Worm (Caenorhabditis elegans) whole organism, late embryonic: ENCODE measurements around the gene W10G11.3.

Experiments used
- C38D4.7 ChIP-seq: fragments of 200-800 bp; sonication (Bioruptor generic); optimal IDR thresholded peaks from 2 replicates; lab custom pipeline; 2018; ENCODE audit warnings: mild to moderate bottlenecking, missing genetic modification characterization, moderate library complexity, missing compliant biosample characterization
- K09A11.1 ChIP-seq: sonication (generic microtip); optimal IDR thresholded peaks from 2 replicates; lab custom pipeline; 2017; ENCODE audit warnings: antibody characterized with exemption, mild to moderate bottlenecking, missing genetic modification characterization, missing compliant biosample characterization; ENCODE audit not compliant: insufficient read depth
- ahr-1 ChIP-seq: sonication (generic microtip); optimal IDR thresholded peaks from 2 replicates; lab custom pipeline; 2016; ENCODE audit warnings: missing genetic modification characterization, missing compliant biosample characterization
- ceh-19 ChIP-seq: fragments of 200-800 bp; sonication (Bioruptor generic); optimal IDR thresholded peaks from 2 replicates; lab custom pipeline; 2018; ENCODE audit warnings: mild to moderate bottlenecking, missing genetic modification characterization, missing compliant biosample characterization
- ceh-24 ChIP-seq: sonication (generic microtip); optimal IDR thresholded peaks from 2 replicates; lab custom pipeline; 2016; ENCODE audit warnings: mild to moderate bottlenecking, missing genetic modification characterization, missing compliant biosample characterization
- ceh-30 ChIP-seq: fragments of 150-350 bp; optimal IDR thresholded peaks from 2 replicates; lab custom pipeline; 2014; ENCODE audit warnings: missing biosample characterization, missing genetic modification characterization
- ceh-34 ChIP-seq: sonication (generic microtip); optimal IDR thresholded peaks from 2 replicates; lab custom pipeline; 2016; ENCODE audit warnings: mild to moderate bottlenecking, missing genetic modification characterization, missing compliant biosample characterization
- ceh-45 ChIP-seq: fragments of 200-800 bp; sonication (Bioruptor generic); IDR thresholded peaks from 2 replicates; pipeline ENCODE4 v1.3.6; 2022; ENCODE audit warnings: missing genetic modification reagents, missing genetic modification characterization, missing compliant biosample characterization
- ceh-48 ChIP-seq: sonication (generic microtip); optimal IDR thresholded peaks from 2 replicates; lab custom pipeline; 2016; ENCODE audit warnings: missing genetic modification characterization, inconsistent platforms, missing compliant biosample characterization
- dmd-4 ChIP-seq: sonication (generic microtip); optimal IDR thresholded peaks from 2 replicates; lab custom pipeline; 2016; ENCODE audit warnings: borderline replicate concordance, missing genetic modification characterization, missing compliant biosample characterization
- dve-1 ChIP-seq: sonication (generic microtip); optimal IDR thresholded peaks from 2 replicates; lab custom pipeline; 2017; ENCODE audit warnings: antibody characterized with exemption, mild to moderate bottlenecking, missing genetic modification characterization, missing compliant biosample characterization
- elt-2 ChIP-seq: sonication (generic microtip); optimal IDR thresholded peaks from 2 replicates; lab custom pipeline; 2016; ENCODE audit warnings: missing genetic modification reagents, missing genetic modification characterization, missing compliant biosample characterization
- eyg-1 ChIP-seq: sonication (generic microtip); optimal IDR thresholded peaks from 2 replicates; lab custom pipeline; 2016; ENCODE audit warnings: missing genotype, missing genetic modification characterization, missing compliant biosample characterization
- fkh-6 ChIP-seq: sonication (generic microtip); optimal IDR thresholded peaks from 2 replicates; lab custom pipeline; 2016; ENCODE audit warnings: missing genetic modification characterization, missing compliant biosample characterization
- gmeb-2 ChIP-seq: sonication (generic microtip); optimal IDR thresholded peaks from 2 replicates; lab custom pipeline; 2016; ENCODE audit warnings: missing genetic modification characterization, inconsistent platforms, missing compliant biosample characterization
- hlh-13 ChIP-seq: fragments of 200-800 bp; sonication (Bioruptor generic); optimal IDR thresholded peaks from 2 replicates; lab custom pipeline; 2018; ENCODE audit warnings: mild to moderate bottlenecking, missing genetic modification characterization, missing compliant biosample characterization
- hlh-6 ChIP-seq: sonication (generic microtip); optimal IDR thresholded peaks from 2 replicates; lab custom pipeline; 2016; ENCODE audit warnings: missing genotype, missing genetic modification characterization, missing compliant biosample characterization
- lim-6 ChIP-seq: sonication (generic microtip); optimal IDR thresholded peaks from 2 replicates; lab custom pipeline; 2016; ENCODE audit warnings: missing genetic modification characterization, missing compliant biosample characterization
- lin-11 ChIP-seq: fragments of 200-800 bp; sonication (Bioruptor generic); optimal IDR thresholded peaks from 2 replicates; lab custom pipeline; 2018; ENCODE audit warnings: mild to moderate bottlenecking, missing genetic modification characterization, missing compliant biosample characterization
- mec-3 ChIP-seq: sonication (generic microtip); optimal IDR thresholded peaks from 2 replicates; lab custom pipeline; 2016; ENCODE audit warnings: borderline replicate concordance, missing genetic modification characterization, missing compliant biosample characterization
- nfya-1 ChIP-seq: sonication (generic microtip); optimal IDR thresholded peaks from 2 replicates; lab custom pipeline; 2017; ENCODE audit warnings: missing genetic modification characterization, mild to moderate bottlenecking, missing compliant biosample characterization, antibody characterized with exemption, moderate library complexity
- nhr-232 ChIP-seq: sonication (generic microtip); optimal IDR thresholded peaks from 2 replicates; lab custom pipeline; 2016; ENCODE audit warnings: missing genetic modification characterization, missing compliant biosample characterization
- npax-4 ChIP-seq: sonication (generic microtip); optimal IDR thresholded peaks from 2 replicates; lab custom pipeline; 2016; ENCODE audit warnings: missing genetic modification characterization, missing compliant biosample characterization
- odd-2 ChIP-seq: sonication (generic microtip); optimal IDR thresholded peaks from 2 replicates; lab custom pipeline; 2017; ENCODE audit warnings: antibody characterized with exemption, mild to moderate bottlenecking, missing genetic modification characterization, missing compliant biosample characterization
- pag-3 ChIP-seq: sonication (generic microtip); optimal IDR thresholded peaks from 2 replicates; lab custom pipeline; 2016; ENCODE audit warnings: missing compliant biosample characterization, missing genetic modification characterization, borderline replicate concordance
- pax-1 ChIP-seq: fragments of 150-350 bp; optimal IDR thresholded peaks from 2 replicates; lab custom pipeline; 2014; ENCODE audit warnings: missing biosample characterization, missing genetic modification characterization
- pha-4 ChIP-seq: fragments of 150-350 bp; optimal IDR thresholded peaks from 2 replicates; lab custom pipeline; 2018; ENCODE audit warnings: missing biosample characterization, missing genetic modification reagents, missing genetic modification characterization
- ref-2 ChIP-seq: sonication (generic microtip); optimal IDR thresholded peaks from 2 replicates; lab custom pipeline; 2016; ENCODE audit warnings: missing genetic modification characterization, missing compliant biosample characterization
- sox-2 ChIP-seq: fragments of 200-800 bp; sonication (Bioruptor generic); IDR thresholded peaks from 2 replicates; pipeline ENCODE4 v1.3.6; 2022; ENCODE audit warnings: missing genetic modification reagents, missing genetic modification characterization, missing compliant biosample characterization
- syd-9 ChIP-seq: sonication (generic microtip); optimal IDR thresholded peaks from 2 replicates; lab custom pipeline; 2016; ENCODE audit warnings: mild to moderate bottlenecking, missing genetic modification characterization, moderate library complexity, missing compliant biosample characterization
- tbx-2 ChIP-seq: sonication (generic microtip); optimal IDR thresholded peaks from 2 replicates; lab custom pipeline; 2016; ENCODE audit warnings: missing genetic modification characterization, missing compliant biosample characterization
- ttx-3 ChIP-seq: sonication (generic microtip); optimal IDR thresholded peaks from 2 replicates; lab custom pipeline; 2016; ENCODE audit warnings: missing genetic modification reagents, missing genetic modification characterization, missing compliant biosample characterization
- unc-3 ChIP-seq, 2 experiments: fragments of 200-800 bp in 1 of 2; sonication (Bioruptor generic) in 1 of 2; sonication (generic microtip) in 1 of 2; conservative IDR thresholded peaks in 1 of 2; optimal IDR thresholded peaks in 1 of 2; 2 replicates each; pipeline versions ENCODE4 v1.3.6 to Lab custom; 2016 to 2022; ENCODE audit warnings: missing compliant biosample characterization in 2 of 2, missing genetic modification characterization in 2 of 2, missing genetic modification reagents in 1 of 2
- unc-42 ChIP-seq: sonication (generic microtip); optimal IDR thresholded peaks from 2 replicates; lab custom pipeline; 2016; ENCODE audit warnings: missing genotype, missing genetic modification characterization, missing compliant biosample characterization
- unc-55 ChIP-seq: sonication (generic microtip); optimal IDR thresholded peaks from 2 replicates; lab custom pipeline; 2017; ENCODE audit warnings: missing biosample characterization, missing genetic modification reagents, missing genetic modification characterization
- unc-86 ChIP-seq: sonication (generic microtip); optimal IDR thresholded peaks from 2 replicates; lab custom pipeline; 2016; ENCODE audit warnings: missing genetic modification characterization, missing compliant biosample characterization
- ztf-16 ChIP-seq: sonication (generic microtip); optimal IDR thresholded peaks from 2 replicates; lab custom pipeline; 2017; ENCODE audit warnings: missing genetic modification characterization, missing compliant biosample characterization

Gene W10G11.3

ce11 chrII:3595339-3595738 is 33.0 kb upstream of the W10G11.3 start, which contains the start of gene Y49F6A.12:
Gene Y49F6A.12, plus strand, starts transcription at chrII:3595639.
- TF ChIP-seq pax-1 (tag; lab: Kevin White, UChicago) = no peak
- no peak for TF ChIP-seq nfya-1 (tag; lab: Kevin White, UChicago)
- TF ChIP-seq hlh-6 = no peak
- TF ChIP-seq ceh-19 (GFP tag; lab: Kevin White, UChicago) = no peak
- no peak for TF ChIP-seq unc-3 (GFP tag; conservative IDR thresholded peaks at IDR 0.05; lab: Robert Waterston, UW)
- TF ChIP-seq unc-3 (tag; optimal IDR thresholded peaks at IDR 0.05; lab: Kevin White, UChicago) = no peak
- TF ChIP-seq pha-4 (tag; lab: Kevin White, UChicago) = no peak
- no peak for TF ChIP-seq elt-2 (tag; lab: Kevin White, UChicago)
- no peak for TF ChIP-seq tbx-2 (tag; lab: Kevin White, UChicago)
- TF ChIP-seq ceh-30 = no peak
- TF ChIP-seq ttx-3 (tag; lab: Kevin White, UChicago) = no peak
- no peak for TF ChIP-seq syd-9

ce11 chrII:3583402-3583801 is 21.1 kb upstream of the W10G11.3 start, which contains the start of gene srh-60:
Gene srh-60, plus strand, starts transcription at chrII:3583702.
- TF ChIP-seq unc-3 (GFP tag; conservative IDR thresholded peaks at IDR 0.05; lab: Robert Waterston, UW) (no peak), unc-3 (tag; optimal IDR thresholded peaks at IDR 0.05; lab: Kevin White, UChicago) (no peak), nhr-232 (no peak), gmeb-2 (tag; lab: Kevin White, UChicago) (no peak), ceh-45 (GFP tag; lab: Robert Waterston, UW) (no peak), fkh-6 (tag; lab: Kevin White, UChicago) (no peak), tbx-2 (tag; lab: Kevin White, UChicago) (no peak), lin-11 (tag; lab: Kevin White, UChicago) (no peak)

ce11 chrII:3581752-3582151 is 19.4 kb upstream of the W10G11.3 start, which contains the start of gene srh-59:
Gene srh-59, plus strand, starts transcription at chrII:3582052.
- no peak for TF ChIP-seq tbx-2 (tag; lab: Kevin White, UChicago)
- no peak for TF ChIP-seq ceh-34 (tag; lab: Kevin White, UChicago)
- no peak for TF ChIP-seq ahr-1 (tag; lab: Kevin White, UChicago)
- no peak for TF ChIP-seq ceh-48 (tag; lab: Kevin White, UChicago)
- TF ChIP-seq K09A11.1 = no peak
- no peak for TF ChIP-seq lim-6 (tag; lab: Kevin White, UChicago)
- TF ChIP-seq ttx-3 (tag; lab: Kevin White, UChicago) = no peak
- TF ChIP-seq npax-4 = no peak
- TF ChIP-seq gmeb-2 (tag; lab: Kevin White, UChicago) = no peak
- TF ChIP-seq ref-2 (tag; lab: Kevin White, UChicago) = no peak

- TF ChIP-seq unc-3 (GFP tag; conservative IDR thresholded peaks at IDR 0.05; lab: Robert Waterston, UW) = no peak
- no peak for TF ChIP-seq unc-3 (tag; optimal IDR thresholded peaks at IDR 0.05; lab: Kevin White, UChicago)
- no peak for TF ChIP-seq sox-2
- TF ChIP-seq ceh-19 (GFP tag; lab: Kevin White, UChicago) = no peak
- TF ChIP-seq nhr-232 = no peak
Observed at ce11 chrII:3579767-3580166, 17.4 kb upstream of the W10G11.3 start, which contains the start of gene clec-134. Gene clec-134, plus strand, starts transcription at chrII:3580067.

- TF ChIP-seq dve-1 (tag; lab: Kevin White, UChicago) (no peak), unc-42 (no peak), odd-2 (no peak), mec-3 (tag; lab: Kevin White, UChicago) (no peak), pag-3 (no peak), ceh-24 (no peak), hlh-13 (GFP tag; lab: Kevin White, UChicago) (no peak), gmeb-2 (tag; lab: Kevin White, UChicago) (no peak), unc-86 (tag; lab: Kevin White, UChicago) (no peak), unc-55 (no peak), syd-9 (no peak), eyg-1 (tag; lab: Kevin White, UChicago) (no peak), ztf-16 (tag; lab: Kevin White, UChicago) (no peak), npax-4 (no peak), lin-11 (tag; lab: Kevin White, UChicago) (no peak), K09A11.1 (no peak), dmd-4 (tag; lab: Kevin White, UChicago) (no peak), C38D4.7 (no peak)
Observed at ce11 chrII:3578121-3578520, 15.8 kb upstream of the W10G11.3 start, which contains the start of gene clec-133. Gene clec-133, plus strand, starts transcription at chrII:3578421.
